Fruit fly (Drosophila melanogaster) whole organism, prepupa: ENCODE measurements around the gene CG12728.
A peak's percentile ranks its signal among the peaks of the same experiment; 100 is the strongest.

Source experiments
- Blimp-1 ChIP-seq: fragments of 200-800 bp; sonication (Bioruptor generic); optimal IDR thresholded peaks from 3 replicates; lab custom pipeline; 2017; ENCODE audit warnings: missing biosample characterization, missing genetic modification characterization, mild to moderate bottlenecking, moderate library complexity, missing genetic modification reagents
- CG11294 ChIP-seq: fragments of 200-800 bp; sonication (Bioruptor generic); IDR thresholded peaks from 2 replicates; pipeline ENCODE4 v1.3.6; 2022; ENCODE audit warnings: missing biosample characterization, missing genetic modification characterization
- CG11762 ChIP-seq: fragments of 200-800 bp; sonication (Bioruptor generic); optimal IDR thresholded peaks from 3 replicates; lab custom pipeline; 2016; ENCODE audit warnings: missing biosample characterization, missing genetic modification characterization; ENCODE audit not compliant: insufficient read depth
- CG11902 ChIP-seq: fragments of 200-800 bp; sonication (Bioruptor generic); optimal IDR thresholded peaks from 3 replicates; lab custom pipeline; 2016; ENCODE audit warnings: missing biosample characterization, missing genetic modification characterization
- CG15336 ChIP-seq: fragments of 200-800 bp; sonication (Bioruptor generic); IDR thresholded peaks from 2 replicates; pipeline ENCODE4 v1.3.6; 2022; ENCODE audit warnings: missing biosample characterization, missing genetic modification characterization
- CG1621 ChIP-seq: fragments of 200-800 bp; sonication (Bioruptor generic); optimal IDR thresholded peaks from 3 replicates; lab custom pipeline; 2018; ENCODE audit warnings: missing biosample characterization, mild to moderate bottlenecking, missing genetic modification characterization
- CG3032 ChIP-seq: fragments of 200-800 bp; optimal IDR thresholded peaks from 2 replicates; lab custom pipeline; 2019; ENCODE audit warnings: missing biosample characterization, mild to moderate bottlenecking, missing genetic modification characterization, moderate library complexity
- CG31627 ChIP-seq: fragments of 200-800 bp; sonication (Bioruptor generic); optimal IDR thresholded peaks from 3 replicates; lab custom pipeline; 2016; ENCODE audit warnings: missing biosample characterization, missing genetic modification characterization
- CG32006 ChIP-seq: fragments of 200-800 bp; sonication (Bioruptor generic); optimal IDR thresholded peaks from 3 replicates; lab custom pipeline; 2017; ENCODE audit warnings: missing biosample characterization, mild to moderate bottlenecking, missing genetic modification characterization
- CG34406 ChIP-seq: fragments of 200-800 bp; sonication (Bioruptor generic); optimal IDR thresholded peaks from 3 replicates; lab custom pipeline; 2016; ENCODE audit warnings: missing biosample characterization, missing genetic modification characterization
- CG3919 ChIP-seq: fragments of 200-800 bp; sonication (Bioruptor generic); optimal IDR thresholded peaks from 3 replicates; lab custom pipeline; 2016; ENCODE audit warnings: missing biosample characterization, missing genetic modification characterization
- CG4318 ChIP-seq: fragments of 200-800 bp; sonication (Bioruptor generic); optimal IDR thresholded peaks from 3 replicates; lab custom pipeline; 2017; ENCODE audit warnings: missing biosample characterization, mild to moderate bottlenecking, missing genetic modification characterization
- CG6163 ChIP-seq: fragments of 200-800 bp; sonication (Bioruptor generic); IDR thresholded peaks from 3 replicates; pipeline ENCODE4 v1.3.6; 2022; ENCODE audit warnings: missing biosample characterization, missing genetic modification characterization
- CG6276 ChIP-seq: fragments of 200-800 bp; sonication (Bioruptor generic); optimal IDR thresholded peaks from 2 replicates; lab custom pipeline; 2017; ENCODE audit warnings: missing biosample characterization, mild to moderate bottlenecking, missing genetic modification characterization
- CG6792 ChIP-seq: fragments of 200-800 bp; sonication (Bioruptor generic); optimal IDR thresholded peaks from 3 replicates; lab custom pipeline; 2016; ENCODE audit warnings: missing biosample characterization, missing genetic modification characterization
- CG6808 ChIP-seq: fragments of 200-800 bp; sonication (Bioruptor generic); optimal IDR thresholded peaks from 3 replicates; lab custom pipeline; 2017; ENCODE audit warnings: missing biosample characterization, missing genetic modification characterization, mild to moderate bottlenecking, moderate library complexity, missing genetic modification reagents
- CG6854 ChIP-seq: fragments of 200-800 bp; sonication (Bioruptor generic); optimal IDR thresholded peaks from 2 replicates; lab custom pipeline; 2017; ENCODE audit warnings: missing biosample characterization, mild to moderate bottlenecking, missing genetic modification characterization
- CG7368 ChIP-seq: fragments of 200-800 bp; sonication (Bioruptor generic); optimal IDR thresholded peaks from 3 replicates; lab custom pipeline; 2016; ENCODE audit warnings: missing biosample characterization, missing genetic modification characterization
- CG8119 ChIP-seq: fragments of 200-800 bp; sonication (Bioruptor generic); IDR thresholded peaks from 3 replicates; pipeline ENCODE4 v1.3.6; 2022; ENCODE audit warnings: missing biosample characterization, missing genetic modification characterization
- CG8319 ChIP-seq: fragments of 200-800 bp; sonication (Bioruptor generic); optimal IDR thresholded peaks from 3 replicates; lab custom pipeline; 2016; ENCODE audit warnings: missing biosample characterization, missing genetic modification characterization
- CG8632 ChIP-seq: fragments of 200-800 bp; sonication (Bioruptor generic); optimal IDR thresholded peaks from 3 replicates; lab custom pipeline; 2016; ENCODE audit warnings: missing biosample characterization, missing genetic modification characterization
- CG9139 ChIP-seq: fragments of 200-800 bp; sonication (Bioruptor generic); optimal IDR thresholded peaks from 3 replicates; lab custom pipeline; 2017; ENCODE audit warnings: missing biosample characterization, mild to moderate bottlenecking, missing genetic modification characterization
- Eip75B ChIP-seq: fragments of 200-800 bp; sonication (Bioruptor generic); optimal IDR thresholded peaks from 3 replicates; lab custom pipeline; 2016; ENCODE audit warnings: missing biosample characterization, missing genetic modification characterization
- Gug ChIP-seq: fragments of 200-800 bp; sonication (Bioruptor generic); IDR thresholded peaks from 2 replicates; pipeline ENCODE4 v1.3.6; 2022; ENCODE audit warnings: missing biosample characterization, missing genetic modification characterization
- Hr38 ChIP-seq: sonication (Bioruptor generic); optimal IDR thresholded peaks from 2 replicates; lab custom pipeline; 2016; ENCODE audit warnings: missing biosample characterization, missing genetic modification characterization
- Hr39 ChIP-seq: fragments of 200-800 bp; sonication (Bioruptor generic); optimal IDR thresholded peaks from 2 replicates; lab custom pipeline; 2016; ENCODE audit warnings: missing biosample characterization, missing genetic modification characterization
- Hr4 ChIP-seq: fragments of 200-800 bp; sonication (Bioruptor generic); optimal IDR thresholded peaks from 3 replicates; lab custom pipeline; 2016; ENCODE audit warnings: missing biosample characterization, missing genetic modification characterization
- Lpt ChIP-seq: fragments of 200-800 bp; sonication (Bioruptor generic); optimal IDR thresholded peaks from 3 replicates; lab custom pipeline; 2016; ENCODE audit warnings: missing biosample characterization, missing genetic modification characterization
- Met ChIP-seq: fragments of 200-800 bp; sonication (Bioruptor generic); optimal IDR thresholded peaks from 3 replicates; lab custom pipeline; 2016; ENCODE audit warnings: missing biosample characterization, missing genetic modification characterization
- OdsH ChIP-seq: fragments of 200-800 bp; sonication (Bioruptor generic); optimal IDR thresholded peaks from 3 replicates; lab custom pipeline; 2016; ENCODE audit warnings: missing biosample characterization, missing genetic modification characterization
- Smox ChIP-seq: fragments of 200-800 bp; sonication (Bioruptor generic); optimal IDR thresholded peaks from 3 replicates; lab custom pipeline; 2016; ENCODE audit warnings: missing biosample characterization, missing genetic modification characterization
- Sox102F ChIP-seq: fragments of 200-800 bp; sonication (Bioruptor generic); optimal IDR thresholded peaks from 2 replicates; lab custom pipeline; 2016; ENCODE audit warnings: missing biosample characterization, mild to moderate bottlenecking, missing genetic modification characterization
- Sox14 ChIP-seq: fragments of 200-800 bp; sonication (Bioruptor generic); optimal IDR thresholded peaks from 3 replicates; lab custom pipeline; 2016; ENCODE audit warnings: missing biosample characterization, missing genetic modification characterization
- achi ChIP-seq: fragments of 200-800 bp; sonication (Bioruptor generic); optimal IDR thresholded peaks from 3 replicates; lab custom pipeline; 2016; ENCODE audit warnings: missing biosample characterization, missing genetic modification characterization
- acj6 ChIP-seq: fragments of 200-800 bp; sonication (Bioruptor generic); optimal IDR thresholded peaks from 3 replicates; lab custom pipeline; 2016; ENCODE audit warnings: missing biosample characterization, missing genetic modification characterization
- eg ChIP-seq: fragments of 200-800 bp; sonication (Bioruptor generic); IDR thresholded peaks from 3 replicates; pipeline ENCODE4 v1.3.6; 2022; ENCODE audit warnings: missing biosample characterization, missing genetic modification characterization
- esn ChIP-seq: fragments of 200-800 bp; sonication (Bioruptor generic); optimal IDR thresholded peaks from 2 replicates; lab custom pipeline; 2016; ENCODE audit warnings: missing biosample characterization, mild to moderate bottlenecking, missing genetic modification characterization, moderate library complexity
- fd59A ChIP-seq: fragments of 200-800 bp; sonication (Bioruptor generic); optimal IDR thresholded peaks from 2 replicates; lab custom pipeline; 2017; ENCODE audit warnings: missing biosample characterization, mild to moderate bottlenecking, missing genetic modification characterization, missing genetic modification reagents
- fd85E ChIP-seq: fragments of 200-800 bp; sonication (Bioruptor generic); optimal IDR thresholded peaks from 3 replicates; lab custom pipeline; 2016; ENCODE audit warnings: missing biosample characterization, missing genetic modification characterization
- lz ChIP-seq: fragments of 200-800 bp; sonication (Bioruptor generic); optimal IDR thresholded peaks from 3 replicates; lab custom pipeline; 2016; ENCODE audit warnings: missing biosample characterization, missing genetic modification characterization
- pdm3 ChIP-seq: fragments of 200-800 bp; sonication (Bioruptor generic); optimal IDR thresholded peaks from 3 replicates; lab custom pipeline; 2016; ENCODE audit warnings: missing biosample characterization, missing genetic modification characterization
- salr ChIP-seq, 2 experiments: fragments of 200-800 bp; sonication (Bioruptor generic); optimal IDR thresholded peaks; 3 replicates each; lab custom pipeline; 2016 to 2018; ENCODE audit warnings: missing biosample characterization in 2 of 2, missing genetic modification characterization in 2 of 2, mild to moderate bottlenecking in 1 of 2
- ss ChIP-seq, 2 experiments: fragments of 200-800 bp; sonication (Bioruptor generic); optimal IDR thresholded peaks; 2 replicates in 1 of 2; 3 replicates in 1 of 2; lab custom pipeline; 2017 to 2018; ENCODE audit warnings: mild to moderate bottlenecking in 2 of 2, missing biosample characterization in 2 of 2, missing genetic modification characterization in 2 of 2, moderate library complexity in 1 of 2
- svp ChIP-seq: fragments of 200-800 bp; sonication (Bioruptor generic); peaks from one replicate; lab custom pipeline; 2016; ENCODE audit warnings: missing biosample characterization, missing genetic modification characterization
- vri ChIP-seq: fragments of 200-800 bp; sonication (Bioruptor generic); optimal IDR thresholded peaks from 3 replicates; lab custom pipeline; 2016; ENCODE audit warnings: missing biosample characterization, mild to moderate bottlenecking, missing genetic modification characterization

The CG12728 gene

DNA sequence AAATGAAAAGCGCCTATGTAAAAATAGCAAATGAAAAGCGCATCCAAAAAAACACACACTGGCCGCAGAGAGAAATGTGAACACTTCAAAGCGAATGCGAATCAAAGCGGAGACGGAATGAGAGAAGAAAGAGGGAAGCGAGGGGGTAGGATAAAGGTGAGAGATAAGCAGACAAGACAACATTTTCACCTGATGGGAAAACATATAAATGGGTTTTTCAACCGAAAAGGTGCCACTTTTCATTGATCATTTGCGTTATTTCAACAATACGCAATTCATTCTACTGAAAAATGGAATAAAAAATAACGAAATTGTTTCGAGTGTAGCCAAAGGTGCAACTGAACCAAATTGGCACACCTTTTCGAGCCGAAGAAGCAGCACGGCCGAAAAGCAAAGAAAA is 34.7 kb downstream of the CG12728 start (continued):
- TF ChIP-seq Hr38 (GFP tag; lab: Kevin White, UChicago) (no peak), CG3919 (no peak), fd85E (GFP tag; lab: Kevin White, UChicago) (no peak), Lpt (no peak), Eip75B (GFP tag; lab: Kevin White, UChicago) (no peak), Hr39 (GFP tag; lab: Kevin White, UChicago) (no peak), CG6276 (GFP tag; lab: Kevin White, UChicago) (no peak), CG3032 (tag; lab: Kevin White, UChicago) (no peak), CG6792 (no peak), salr (GFP tag; optimal IDR thresholded peaks at IDR 0.05; lab: Kevin White, UChicago) (no peak), CG31627 (no peak), Smox (GFP tag; lab: Kevin White, UChicago) (no peak), esn (GFP tag; lab: Kevin White, UChicago) (no peak), Sox14 (GFP tag; lab: Kevin White, UChicago) (no peak), svp (GFP tag; lab: Kevin White, UChicago) (peak; percentile 38), CG32006 (GFP tag; lab: Kevin White, UChicago) (peak; percentile 48), fd59A (no peak), ss (GFP tag; optimal IDR thresholded peaks at IDR 0.05; lab: Kevin White, UChicago) (no peak), CG11762 (GFP tag; lab: Kevin White, UChicago) (no peak)

- no peak for TF ChIP-seq CG34406 (GFP tag; lab: Kevin White, UChicago)
- TF ChIP-seq CG11294 (GFP tag; lab: Robert Waterston, UW): peak; percentile 38; the same call in 1 of the 2 replicates
- no peak for TF ChIP-seq CG3032 (tag; lab: Kevin White, UChicago)
- TF ChIP-seq CG6163: peak; percentile 50; the same call in 2 of the 3 replicates
- TF ChIP-seq CG15336 (GFP tag; lab: Robert Waterston, UW): peak; percentile 49; the same call in 1 of the 2 replicates
- TF ChIP-seq CG7368 (GFP tag; lab: Kevin White, UChicago): no peak
- TF ChIP-seq CG32006 (GFP tag; lab: Kevin White, UChicago): no peak
- peak; percentile 60; the same call in 2 of the 3 replicates for TF ChIP-seq CG8119 (GFP tag; lab: Robert Waterston, UW)
- TF ChIP-seq CG6276 (GFP tag; lab: Kevin White, UChicago): peak; percentile 78
- TF ChIP-seq lz (GFP tag; lab: Kevin White, UChicago): no peak
- TF ChIP-seq CG9139 (GFP tag; lab: Kevin White, UChicago): no peak
- TF ChIP-seq eg (GFP tag; lab: Robert Waterston, UW): peak; percentile 81
- 0 out of 2 replicates have a peak, but pooled peaks have one; percentile 15 for TF ChIP-seq Gug (GFP tag; lab: Robert Waterston, UW)
Measured at dm6 chrX:5977769-5978168, 35.4 kb downstream of the CG12728 start.

- TF ChIP-seq CG3919: peak; percentile 82
- TF ChIP-seq CG6854 (GFP tag; lab: Kevin White, UChicago): peak; percentile 81
- TF ChIP-seq Hr4: peak; percentile 58
- TF ChIP-seq CG11294 (GFP tag; lab: Robert Waterston, UW): peak; percentile 72
- TF ChIP-seq CG8319 (GFP tag; lab: Kevin White, UChicago): peak; percentile 80
- peak; percentile 82 for TF ChIP-seq CG15336 (GFP tag; lab: Robert Waterston, UW)
- peak; percentile 81 for TF ChIP-seq OdsH (GFP tag; lab: Kevin White, UChicago)
- peak; percentile 77 for TF ChIP-seq acj6 (GFP tag; lab: Kevin White, UChicago)
- TF ChIP-seq vri (GFP tag; lab: Kevin White, UChicago): peak; percentile 83
- TF ChIP-seq CG31627: peak; percentile 86
- TF ChIP-seq ss (GFP tag; optimal IDR thresholded peaks at IDR 0.05; lab: Kevin White, UChicago): peak; percentile 65 to 75
- peak; percentile 77 for TF ChIP-seq CG34406 (GFP tag; lab: Kevin White, UChicago)
- TF ChIP-seq CG11902 (GFP tag; lab: Kevin White, UChicago): peak; percentile 72
- TF ChIP-seq eg (GFP tag; lab: Robert Waterston, UW): peak; percentile 80
- peak; percentile 16 for TF ChIP-seq CG4318 (GFP tag; lab: Kevin White, UChicago)
- peak; percentile 29 for TF ChIP-seq fd85E (GFP tag; lab: Kevin White, UChicago)
- peak; percentile 48 for TF ChIP-seq fd59A
- TF ChIP-seq CG7368 (GFP tag; lab: Kevin White, UChicago): peak; percentile 75
- TF ChIP-seq Met (GFP tag; lab: Kevin White, UChicago): peak; percentile 90
- peak; percentile 69 for TF ChIP-seq CG11762 (GFP tag; lab: Kevin White, UChicago)
- TF ChIP-seq Sox102F: peak; percentile 85
- TF ChIP-seq CG6792: peak; percentile 86
- peak; percentile 84 for TF ChIP-seq Hr39 (GFP tag; lab: Kevin White, UChicago)
- peak; percentile 69 for TF ChIP-seq CG1621 (tag; lab: Kevin White, UChicago)
- TF ChIP-seq Smox (GFP tag; lab: Kevin White, UChicago): peak; percentile 85
- peak; percentile 77 for TF ChIP-seq CG8632
- peak; percentile 79 for TF ChIP-seq pdm3 (GFP tag; lab: Kevin White, UChicago)
- TF ChIP-seq CG6276 (GFP tag; lab: Kevin White, UChicago): peak; percentile 42
- peak; percentile 77 for TF ChIP-seq achi
- peak; percentile 85 for TF ChIP-seq CG6163
- TF ChIP-seq Blimp-1: peak; percentile 68
- TF ChIP-seq CG6808 (GFP tag; lab: Kevin White, UChicago): peak; percentile 60
Measured at dm6 chrX:5980883-5981282, 38.5 kb downstream of the CG12728 start.
